Worm (Caenorhabditis elegans): ENCODE measurements around the gene F09E5.7.

F09E5.7 gene

DNA sequence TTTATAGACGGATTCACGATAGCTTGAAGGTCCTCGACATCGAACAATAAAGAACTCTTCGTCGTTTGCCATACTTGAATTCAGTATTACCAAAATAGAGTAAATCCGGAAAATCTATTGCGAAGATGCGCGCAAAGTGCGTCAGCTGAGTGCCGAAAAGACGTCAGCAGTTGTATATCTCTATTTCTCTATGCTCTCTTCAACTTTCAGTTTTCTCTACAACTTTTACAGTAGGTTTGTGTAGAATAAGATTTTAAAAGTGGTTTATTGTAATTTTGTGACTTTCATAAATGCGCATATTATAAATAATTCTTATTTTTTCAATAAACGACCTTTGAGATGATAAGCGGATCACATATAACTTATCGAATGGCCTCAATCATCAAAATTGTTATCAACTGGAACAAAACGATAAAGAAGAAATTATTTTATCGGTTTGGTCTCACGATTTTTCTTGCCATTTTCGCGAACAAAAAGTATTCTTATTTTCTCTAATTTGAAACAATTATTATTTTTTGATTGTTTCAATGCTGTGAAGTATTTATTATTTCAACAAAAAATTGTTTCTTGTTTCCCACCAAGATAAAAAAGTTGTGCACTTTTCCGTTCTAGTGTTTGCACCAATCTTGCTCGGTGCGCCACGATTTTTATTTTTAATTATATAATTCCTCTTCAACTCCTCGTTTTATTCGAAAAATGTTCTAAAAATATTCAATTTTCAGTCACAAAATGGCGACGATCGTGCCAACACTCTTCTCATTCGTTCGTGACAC, 21.6 kb downstream of the F09E5.7 start, which contains the start of the genes agt-2 and F09E5.3 (continued):
- no peak for TF ChIP-seq snpc-4 (GFP tag; optimal IDR thresholded peaks at IDR 0.05)
- TF ChIP-seq snpc-4 (tag; optimal IDR thresholded peaks at IDR 0.05): peak; percentile 5 to 72 (median 52)

DNA sequence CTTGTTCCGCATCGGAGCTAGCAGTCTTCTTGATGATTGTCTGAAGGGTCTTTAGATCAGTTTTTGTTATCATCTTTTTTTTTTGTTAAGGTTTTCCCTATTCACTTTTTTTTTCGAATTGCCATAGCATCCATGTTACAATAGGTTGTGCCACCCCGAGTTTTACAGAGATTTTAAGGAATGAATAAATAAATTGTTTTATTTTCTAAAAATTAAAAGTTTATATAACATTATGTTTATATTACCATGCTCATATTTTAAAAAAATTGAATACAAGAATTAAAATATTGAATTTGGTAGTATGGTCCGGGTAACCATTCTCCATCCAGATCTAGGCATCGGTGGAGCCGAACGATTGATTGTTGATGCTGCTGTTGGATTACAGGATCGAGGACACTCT, 23.1 kb downstream of the F09E5.7 start, which contains the start of gene algn-2:
Gene algn-2 (plus strand): TSS at position 301 of the 400 bp plus-strand sequence.
- TF ChIP-seq Y56A3A.18 (GFP tag; IDR thresholded peaks at IDR 0.05): no peak
- TF ChIP-seq let-526 (GFP tag; IDR thresholded peaks at IDR 0.05): no peak
- no peak for TF ChIP-seq bed-2 (GFP tag; IDR thresholded peaks at IDR 0.05)
- no peak for TF ChIP-seq repo-1 (tag; optimal IDR thresholded peaks at IDR 0.05)
- TF ChIP-seq ztf-22 (GFP tag; optimal IDR thresholded peaks at IDR 0.05): no peak
- no peak for TF ChIP-seq hsf-1 (GFP tag; IDR thresholded peaks at IDR 0.05)
- TF ChIP-seq aptf-3 (GFP tag; IDR thresholded peaks at IDR 0.05): no peak
- no peak for TF ChIP-seq Y67H2A.10 (GFP tag; conservative IDR thresholded peaks at IDR 0.05)
- no peak for TF ChIP-seq sdz-38 (tag; optimal IDR thresholded peaks at IDR 0.05)
- TF ChIP-seq die-1 (tag; optimal IDR thresholded peaks at IDR 0.05): no peak
- TF ChIP-seq mes-4 (tag; optimal IDR thresholded peaks at IDR 0.05): no peak
- no peak for TF ChIP-seq B0035.1 (tag; optimal IDR thresholded peaks at IDR 0.05)

DNA sequence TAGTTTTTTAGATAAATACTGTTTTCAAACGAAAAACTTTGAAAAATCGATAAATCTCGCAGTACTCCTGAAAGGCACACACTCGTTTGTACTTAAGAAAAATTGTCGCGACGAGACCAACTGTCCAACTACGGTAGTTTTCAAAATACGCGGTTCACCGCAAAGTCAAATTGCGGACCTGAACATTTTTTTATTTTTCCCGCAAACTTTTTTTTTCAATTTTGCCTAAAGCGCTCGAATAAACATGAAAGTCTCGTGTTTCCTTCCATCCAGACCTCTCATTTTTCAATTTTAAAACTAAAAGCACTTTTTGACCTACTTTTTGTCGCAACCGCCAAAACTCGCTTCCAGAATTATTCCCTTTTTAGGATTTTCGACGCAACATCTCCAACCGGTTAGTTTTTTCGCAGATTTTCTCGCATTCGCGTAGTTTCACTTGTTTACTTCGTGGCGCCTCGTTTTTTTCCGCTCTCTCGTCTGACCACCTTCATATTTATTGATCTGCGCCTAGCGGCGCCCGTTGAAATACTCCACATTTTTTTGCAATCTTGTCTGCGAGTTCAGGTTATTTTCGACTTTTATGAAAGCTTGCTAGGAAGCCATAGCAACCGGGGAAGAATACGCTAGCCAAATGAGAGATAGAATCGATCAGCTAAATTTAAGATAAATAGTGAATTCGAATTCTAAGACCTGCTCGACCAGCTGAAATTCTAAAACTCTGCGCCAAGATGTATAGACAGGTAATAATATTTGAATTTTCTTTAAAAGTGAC, 25.8 kb downstream of the F09E5.7 start, which contains the start of gene prdx-2:
Gene prdx-2 (plus strand): TSS at position 729 of the 772 bp plus-strand sequence.
- TF ChIP-seq lsl-1 (GFP tag; optimal IDR thresholded peaks at IDR 0.05) (peak; percentile 98), B0019.2 (GFP tag; conservative IDR thresholded peaks at IDR 0.05) (peak; percentile 73), mes-4 (tag; optimal IDR thresholded peaks at IDR 0.05) (no peak), chd-7 (tag; optimal IDR thresholded peaks at IDR 0.05) (no peak), egrh-3 (GFP tag; IDR thresholded peaks at IDR 0.05) (no peak), dox-1 (GFP tag; IDR thresholded peaks at IDR 0.05) (peak; percentile 82), snpc-3.4 (tag; optimal IDR thresholded peaks at IDR 0.05) (peak; percentile 35), C17E4.6 (GFP tag; IDR thresholded peaks at IDR 0.05) (peak; percentile 75), unc-130 (GFP tag; optimal IDR thresholded peaks at IDR 0.05) (peak; percentile 37), athp-1 (tag; optimal IDR thresholded peaks at IDR 0.05) (peak; percentile 44), tlf-1 (GFP tag; optimal IDR thresholded peaks at IDR 0.05) (peak; percentile 81), ceh-40 (GFP tag; IDR thresholded peaks at IDR 0.05) (no peak), xnd-1 (tag; optimal IDR thresholded peaks at IDR 0.05) (peak; percentile 84), madf-8 (GFP tag; conservative IDR thresholded peaks at IDR 0.05) (peak; percentile 89), attf-6 (GFP tag; IDR thresholded peaks at IDR 0.05) (peak; percentile 68; the same call in 1 of the 2 replicates), let-607 (tag; optimal IDR thresholded peaks at IDR 0.05) (no peak), ceh-58 (GFP tag; IDR thresholded peaks at IDR 0.05) (no peak), ceh-100 (GFP tag; IDR thresholded peaks at IDR 0.05) (no peak), nfyb-1 (GFP tag; IDR thresholded peaks at IDR 0.05) (0 out of 2 replicates have a peak, but pooled peaks have one; percentile 51), ekl-4 (GFP tag; IDR thresholded peaks at IDR 0.05) (peak; percentile 70; the same call in 1 of the 2 replicates), somi-1 (GFP tag; optimal IDR thresholded peaks at IDR 0.05) (no peak), atf-7 (tag; optimal IDR thresholded peaks at IDR 0.05) (no peak), ztf-26 (tag; optimal IDR thresholded peaks at IDR 0.05) (no peak), madf-3 (GFP tag; IDR thresholded peaks at IDR 0.05) (peak; percentile 86; the same call in 1 of the 2 replicates), Y95B8A.8 (GFP tag; IDR thresholded peaks at IDR 0.05) (peak; percentile 67; the same call in 1 of the 2 replicates), attf-5 (GFP tag; optimal IDR thresholded peaks at IDR 0.05) (no peak), F57A8.1 (GFP tag; optimal IDR thresholded peaks at IDR 0.05) (no peak), nhr-90 (tag; optimal IDR thresholded peaks at IDR 0.05) (no peak), rcor-1 (GFP tag; IDR thresholded peaks at IDR 0.05) (peak; percentile 67), F49E8.2 (tag; optimal IDR thresholded peaks at IDR 0.05; ENCODE audit: insufficient read depth) (peak; percentile 16)
